Fruit fly (Drosophila melanogaster) whole organism, embryonic: ENCODE results near the gene CG42237.
A peak's percentile ranks its signal among the peaks of the same experiment; 100 is the strongest.

ENCODE experiments used
- Adf1 ChIP-seq: fragments of 200-800 bp; sonication (Bioruptor generic); IDR thresholded peaks from 2 replicates; pipeline ENCODE4 v1.3.6; 2022; ENCODE audit warnings: missing biosample characterization, missing genetic modification characterization
- CG10321 ChIP-seq: fragments of 200-800 bp; sonication (Bioruptor generic); IDR thresholded peaks from 2 replicates; pipeline ENCODE4 v1.3.6; 2022; ENCODE audit warnings: missing biosample characterization, missing genetic modification characterization
- CG12659 ChIP-seq: fragments of 200-800 bp; sonication (Bioruptor generic); optimal IDR thresholded peaks from 3 replicates; lab custom pipeline; 2017; ENCODE audit warnings: mild to moderate bottlenecking, missing biosample characterization, missing genetic modification reagents, missing genetic modification characterization
- CG1603 ChIP-seq: fragments of 200-800 bp; sonication (Bioruptor generic); optimal IDR thresholded peaks from 2 replicates; lab custom pipeline; 2019; ENCODE audit warnings: missing biosample characterization, mild to moderate bottlenecking, missing genetic modification characterization, moderate library complexity
- CG16815 ChIP-seq: fragments of 200-800 bp; sonication (Bioruptor generic); optimal IDR thresholded peaks from 3 replicates; lab custom pipeline; 2017; ENCODE audit warnings: missing biosample characterization, mild to moderate bottlenecking, missing genetic modification characterization
- CG1832 ChIP-seq: fragments of 200-800 bp; sonication (Bioruptor generic); optimal IDR thresholded peaks from 2 replicates; lab custom pipeline; 2017; ENCODE audit warnings: missing biosample characterization, mild to moderate bottlenecking, missing genetic modification characterization, inconsistent platforms
- CG4360 ChIP-seq: fragments of 200-800 bp; sonication (Bioruptor generic); IDR thresholded peaks from 2 replicates; pipeline ENCODE4 v1.3.6; 2022; ENCODE audit warnings: missing biosample characterization, missing genetic modification characterization
- CG6791 ChIP-seq: fragments of 200-800 bp; sonication (Bioruptor generic); IDR thresholded peaks from 3 replicates; pipeline ENCODE4 v1.3.6; 2022; ENCODE audit warnings: missing biosample characterization, missing genetic modification characterization; ENCODE audit not compliant: partially characterized antibody
- CG7963 ChIP-seq: fragments of 200-800 bp; sonication (Bioruptor generic); IDR thresholded peaks from 3 replicates; pipeline ENCODE4 v1.3.6; 2022; ENCODE audit warnings: missing biosample characterization, missing genetic modification characterization; ENCODE audit not compliant: partially characterized antibody
- CG7987 ChIP-seq: fragments of 200-800 bp; sonication (Bioruptor generic); optimal IDR thresholded peaks from 2 replicates; lab custom pipeline; 2018; ENCODE audit warnings: missing biosample characterization, mild to moderate bottlenecking, missing genetic modification characterization, moderate library complexity
- D19B ChIP-seq: fragments of 200-800 bp; sonication (Bioruptor generic); optimal IDR thresholded peaks from 2 replicates; lab custom pipeline; 2017; ENCODE audit warnings: missing biosample characterization, mild to moderate bottlenecking, missing genetic modification characterization
- E2f2 ChIP-seq: fragments of 200-800 bp; sonication (Bioruptor generic); IDR thresholded peaks from 2 replicates; pipeline ENCODE4 v1.3.6; 2022; ENCODE audit warnings: missing biosample characterization, missing genetic modification characterization
- Fer1 ChIP-seq: fragments of 200-800 bp; sonication (Bioruptor generic); optimal IDR thresholded peaks from 2 replicates; lab custom pipeline; 2017; ENCODE audit warnings: missing biosample characterization, mild to moderate bottlenecking, missing genetic modification characterization
- Gug ChIP-seq: fragments of 200-800 bp; sonication (Bioruptor generic); IDR thresholded peaks from 4 replicates; pipeline ENCODE4 v1.3.6; 2022; ENCODE audit warnings: missing biosample characterization, missing genetic modification characterization
- HHEX ChIP-seq: fragments of 200-800 bp; sonication (Bioruptor generic); optimal IDR thresholded peaks from 3 replicates; lab custom pipeline; 2017; ENCODE audit warnings: missing biosample characterization, mild to moderate bottlenecking, missing genetic modification characterization, missing genetic modification reagents
- HLH3B ChIP-seq: fragments of 200-800 bp; sonication (Bioruptor generic); IDR thresholded peaks from 2 replicates; pipeline ENCODE4 v1.3.6; 2022; ENCODE audit warnings: missing biosample characterization, missing genetic modification characterization
- Hey ChIP-seq: fragments of 200-800 bp; sonication (Bioruptor generic); optimal IDR thresholded peaks from 3 replicates; lab custom pipeline; 2018; ENCODE audit warnings: missing biosample characterization, mild to moderate bottlenecking, missing genetic modification characterization
- Kr ChIP-seq: fragments of 200-800 bp; sonication (Bioruptor generic); optimal IDR thresholded peaks from 2 replicates; lab custom pipeline; 2017; ENCODE audit warnings: missing biosample characterization, mild to moderate bottlenecking, missing genetic modification characterization
- Meics ChIP-seq: fragments of 200-800 bp; sonication (Bioruptor generic); optimal IDR thresholded peaks from 2 replicates; lab custom pipeline; 2017; ENCODE audit warnings: missing biosample characterization, mild to moderate bottlenecking, missing genetic modification characterization
- NC2α ChIP-seq: fragments of 200-800 bp; sonication (Bioruptor generic); optimal IDR thresholded peaks from 2 replicates; lab custom pipeline; 2016; ENCODE audit warnings: missing biosample characterization, missing genetic modification characterization
- Neu2 ChIP-seq: fragments of 200-800 bp; sonication (Bioruptor generic); optimal IDR thresholded peaks from 3 replicates; lab custom pipeline; 2016; ENCODE audit warnings: missing biosample characterization, missing genetic modification characterization, borderline replicate concordance
- Scr ChIP-seq: fragments of 200-800 bp; sonication (Bioruptor generic); IDR thresholded peaks from 2 replicates; pipeline ENCODE4 v1.3.6; 2022; ENCODE audit warnings: missing biosample characterization, missing genetic modification characterization; ENCODE audit not compliant: partially characterized antibody
- Trl ChIP-seq, 3 experiments: fragments of >200 bp in 2 of 3; fragments of 200-800 bp in 1 of 3; sonication (Bioruptor generic) in 1 of 3; optimal IDR thresholded peaks; 2 replicates in 1 of 3; 3 replicates in 2 of 3; lab custom pipeline; 2016 to 2017; ENCODE audit warnings: missing biosample characterization in 1 of 3, missing genetic modification characterization in 1 of 3
- bigmax ChIP-seq: fragments of 200-800 bp; sonication (Bioruptor generic); optimal IDR thresholded peaks from 2 replicates; lab custom pipeline; 2018; ENCODE audit warnings: missing biosample characterization, mild to moderate bottlenecking, missing genetic modification characterization
- br ChIP-seq: fragments of >200 bp; optimal IDR thresholded peaks from 2 replicates; lab custom pipeline; 2017
- cg ChIP-seq: fragments of 200-800 bp; sonication (Bioruptor generic); optimal IDR thresholded peaks from 3 replicates; lab custom pipeline; 2019; ENCODE audit warnings: missing biosample characterization, mild to moderate bottlenecking, missing genetic modification characterization, moderate library complexity
- ci ChIP-seq: fragments of 200-800 bp; sonication (Bioruptor generic); IDR thresholded peaks from 3 replicates; pipeline ENCODE4 v1.3.6; 2022; ENCODE audit warnings: missing biosample characterization, missing genetic modification characterization
- corto ChIP-seq: fragments of 200-800 bp; sonication (Bioruptor generic); optimal IDR thresholded peaks from 2 replicates; lab custom pipeline; 2016; ENCODE audit warnings: missing biosample characterization, mild to moderate bottlenecking, missing genetic modification characterization, moderate library complexity
- dm ChIP-seq: fragments of 200-800 bp; sonication (Bioruptor generic); optimal IDR thresholded peaks from 3 replicates; lab custom pipeline; 2016; ENCODE audit warnings: missing biosample characterization, missing genetic modification characterization
- en ChIP-seq: fragments of 200-800 bp; sonication (Bioruptor generic); optimal IDR thresholded peaks from 2 replicates; lab custom pipeline; 2016; ENCODE audit warnings: missing biosample characterization, missing genetic modification characterization
- gcm ChIP-seq: fragments of 200-800 bp; sonication (Bioruptor generic); optimal IDR thresholded peaks from 2 replicates; lab custom pipeline; 2019; ENCODE audit warnings: missing biosample characterization, mild to moderate bottlenecking, missing genetic modification characterization, moderate library complexity
- hbn ChIP-seq: fragments of 200-800 bp; sonication (Bioruptor generic); IDR thresholded peaks from 2 replicates; pipeline ENCODE4 v1.3.6; 2022; ENCODE audit warnings: missing biosample characterization, missing genetic modification characterization; ENCODE audit not compliant: partially characterized antibody
- knrl ChIP-seq: fragments of 200-800 bp; sonication (Bioruptor generic); IDR thresholded peaks from 3 replicates; pipeline ENCODE4 v1.3.6; 2022; ENCODE audit warnings: missing biosample characterization, missing genetic modification characterization; ENCODE audit not compliant: partially characterized antibody
- maf-S ChIP-seq: fragments of 200-800 bp; sonication (Bioruptor generic); optimal IDR thresholded peaks from 2 replicates; lab custom pipeline; 2016; ENCODE audit warnings: missing biosample characterization, missing genetic modification characterization
- mam ChIP-seq: fragments of 200-800 bp; sonication (Bioruptor generic); optimal IDR thresholded peaks from 3 replicates; lab custom pipeline; 2016; ENCODE audit warnings: missing biosample characterization, missing genetic modification characterization
- mld ChIP-seq: fragments of 200-800 bp; sonication (Bioruptor generic); IDR thresholded peaks from 3 replicates; pipeline ENCODE4 v1.3.6; 2022; ENCODE audit warnings: missing biosample characterization, missing genetic modification characterization; ENCODE audit not compliant: partially characterized antibody
- pho ChIP-seq: fragments of 200-800 bp; sonication (Bioruptor generic); optimal IDR thresholded peaks from 2 replicates; lab custom pipeline; 2016; ENCODE audit warnings: missing biosample characterization, missing genetic modification characterization
- pzg ChIP-seq: fragments of 200-800 bp; sonication (Bioruptor generic); optimal IDR thresholded peaks from 3 replicates; lab custom pipeline; 2018; ENCODE audit warnings: missing biosample characterization, mild to moderate bottlenecking, missing genetic modification characterization, moderate library complexity
- row ChIP-seq: fragments of 200-800 bp; sonication (Bioruptor generic); IDR thresholded peaks from 3 replicates; pipeline ENCODE4 v1.3.6; 2022; ENCODE audit warnings: missing biosample characterization, missing genetic modification characterization
- unc-4 ChIP-seq: fragments of 200-800 bp; sonication (Bioruptor generic); IDR thresholded peaks from 2 replicates; pipeline ENCODE4 v1.3.6; 2022; ENCODE audit warnings: missing biosample characterization, missing genetic modification characterization; ENCODE audit not compliant: partially characterized antibody
- vnd ChIP-seq: fragments of 200-800 bp; sonication (Bioruptor generic); IDR thresholded peaks from 3 replicates; pipeline ENCODE4 v1.3.6; 2022; ENCODE audit warnings: missing biosample characterization, missing genetic modification characterization; ENCODE audit not compliant: partially characterized antibody

The CG42237 gene

dm6 chrX:13089920-13090655 lies 24.8 kb upstream of the CG42237 start, which contains the start of gene hep (continued):
- no peak for TF ChIP-seq corto (GFP tag; lab: Kevin White, UChicago)
- peak; percentile 59 for TF ChIP-seq row (GFP tag; lab: Robert Waterston, UW)
- no peak for TF ChIP-seq Fer1
- TF ChIP-seq CG1603 (tag; lab: Kevin White, UChicago) = peak; percentile 17
- TF ChIP-seq D19B (GFP tag; lab: Kevin White, UChicago) = no peak
- peak; percentile 86 for TF ChIP-seq CG7963
- TF ChIP-seq HHEX (GFP tag; lab: Kevin White, UChicago) = no peak
- TF ChIP-seq dm (GFP tag; lab: Kevin White, UChicago) = peak; percentile 30
- peak; percentile 82 for TF ChIP-seq Scr (GFP tag; lab: Robert Waterston, UW)
- peak; percentile 89 for TF ChIP-seq CG4360 (GFP tag; lab: Robert Waterston, UW)
- TF ChIP-seq en (GFP tag; lab: Kevin White, UChicago) = no peak
- TF ChIP-seq maf-S = no peak
- TF ChIP-seq Hey (tag; lab: Kevin White, UChicago) = no peak
- TF ChIP-seq mld (GFP tag; lab: Robert Waterston, UW) = peak; percentile 79; the same call in 2 of the 3 replicates
- TF ChIP-seq Adf1 = 0 out of 2 replicates have a peak, but pooled peaks have one; percentile 29
- no peak for TF ChIP-seq Meics (GFP tag; lab: Kevin White, UChicago)
- TF ChIP-seq knrl (GFP tag; lab: Robert Waterston, UW) = peak; percentile 86
- TF ChIP-seq CG16815 = no peak
- peak; percentile 69 for TF ChIP-seq CG1832
- TF ChIP-seq pho (GFP tag; lab: Kevin White, UChicago) = peak; percentile 5
- no peak for TF ChIP-seq Kr (GFP tag; lab: Kevin White, UChicago)
- peak; percentile 92 for TF ChIP-seq CG6791 (GFP tag; lab: Robert Waterston, UW)
- peak; percentile 36 for TF ChIP-seq pzg (GFP tag; lab: Kevin White, UChicago)
- TF ChIP-seq br (lab: Kevin White, UChicago) = no peak
- no peak for TF ChIP-seq CG7987 (GFP tag; lab: Kevin White, UChicago)
- no peak for TF ChIP-seq CG10321
- 0 out of 3 replicates have a peak, but pooled peaks have one; percentile 19 for TF ChIP-seq ci (GFP tag; lab: Robert Waterston, UW)
- TF ChIP-seq CG12659 (GFP tag; lab: Kevin White, UChicago) = peak; percentile 13
- TF ChIP-seq hbn (GFP tag; lab: Robert Waterston, UW) = peak; percentile 72
- TF ChIP-seq bigmax (GFP tag; lab: Kevin White, UChicago) = no peak
- TF ChIP-seq cg (GFP tag; lab: Kevin White, UChicago) = peak; percentile 96
- peak; percentile 28; the same call in 1 of the 2 replicates for TF ChIP-seq E2f2 (GFP tag; lab: Robert Waterston, UW)
- TF ChIP-seq unc-4 (GFP tag; lab: Robert Waterston, UW) = peak; percentile 76
- TF ChIP-seq Trl (optimal IDR thresholded peaks at IDR 0.05; lab: Kevin White, UChicago) = peak; percentile 45 to 77
- TF ChIP-seq Trl (GFP tag; optimal IDR thresholded peaks at IDR 0.05; lab: Kevin White, UChicago) = no peak
- TF ChIP-seq gcm = no peak
- TF ChIP-seq Neu2 (GFP tag; lab: Kevin White, UChicago) = no peak
- TF ChIP-seq NC2α (GFP tag; lab: Kevin White, UChicago) = no peak
- TF ChIP-seq HLH3B (GFP tag; lab: Robert Waterston, UW) = no peak
- TF ChIP-seq Gug (GFP tag; lab: Robert Waterston, UW) = peak; percentile 31; the same call in 1 of the 4 replicates
- no peak for TF ChIP-seq mam (GFP tag; lab: Kevin White, UChicago)
- peak; percentile 85 for TF ChIP-seq vnd (GFP tag; lab: Robert Waterston, UW)
